Worm (Caenorhabditis elegans) whole organism, late embryonic: ENCODE data around the gene flor-1.

Experiments
- C38D4.7 ChIP-seq: fragments of 200-800 bp; sonication (Bioruptor generic); optimal IDR thresholded peaks from 2 replicates; lab custom pipeline; 2018; ENCODE audit warnings: mild to moderate bottlenecking, missing genetic modification characterization, moderate library complexity, missing compliant biosample characterization
- F13H6.1 ChIP-seq: sonication (generic microtip); optimal IDR thresholded peaks from 2 replicates; lab custom pipeline; 2016; ENCODE audit warnings: missing genetic modification characterization, missing compliant biosample characterization
- Y22D7AL.16 ChIP-seq: sonication (generic microtip); optimal IDR thresholded peaks from 2 replicates; lab custom pipeline; 2016; ENCODE audit warnings: missing genetic modification characterization, missing compliant biosample characterization
- ceh-30 ChIP-seq: fragments of 150-350 bp; optimal IDR thresholded peaks from 2 replicates; lab custom pipeline; 2014; ENCODE audit warnings: missing biosample characterization, missing genetic modification characterization
- ceh-31 ChIP-seq: sonication (generic microtip); optimal IDR thresholded peaks from 2 replicates; lab custom pipeline; 2016; ENCODE audit warnings: missing genetic modification characterization, missing compliant biosample characterization
- ceh-34 ChIP-seq: sonication (generic microtip); optimal IDR thresholded peaks from 2 replicates; lab custom pipeline; 2016; ENCODE audit warnings: mild to moderate bottlenecking, missing genetic modification characterization, missing compliant biosample characterization
- ceh-45 ChIP-seq: fragments of 200-800 bp; sonication (Bioruptor generic); IDR thresholded peaks from 2 replicates; pipeline ENCODE4 v1.3.6; 2022; ENCODE audit warnings: missing genetic modification reagents, missing genetic modification characterization, missing compliant biosample characterization
- ceh-48 ChIP-seq: sonication (generic microtip); optimal IDR thresholded peaks from 2 replicates; lab custom pipeline; 2016; ENCODE audit warnings: missing genetic modification characterization, inconsistent platforms, missing compliant biosample characterization
- ceh-6 ChIP-seq: fragments of 200-800 bp; sonication (Bioruptor generic); optimal IDR thresholded peaks from 2 replicates; lab custom pipeline; 2018; ENCODE audit warnings: mild to moderate bottlenecking, missing genetic modification characterization, missing compliant biosample characterization
- che-1 ChIP-seq: sonication (generic microtip); optimal IDR thresholded peaks from 2 replicates; lab custom pipeline; 2016; ENCODE audit warnings: mild to moderate bottlenecking, missing genetic modification characterization, missing compliant biosample characterization
- elt-2 ChIP-seq: sonication (generic microtip); optimal IDR thresholded peaks from 2 replicates; lab custom pipeline; 2016; ENCODE audit warnings: missing genetic modification reagents, missing genetic modification characterization, missing compliant biosample characterization
- ets-4 ChIP-seq: sonication (generic microtip); optimal IDR thresholded peaks from 2 replicates; lab custom pipeline; 2016; ENCODE audit warnings: missing genetic modification characterization, missing compliant biosample characterization
- fkh-10 ChIP-seq: fragments of 150-350 bp; optimal IDR thresholded peaks from 2 replicates; lab custom pipeline; 2014; ENCODE audit warnings: missing biosample characterization, missing genetic modification reagents, missing genetic modification characterization
- gmeb-2 ChIP-seq: sonication (generic microtip); optimal IDR thresholded peaks from 2 replicates; lab custom pipeline; 2016; ENCODE audit warnings: missing genetic modification characterization, inconsistent platforms, missing compliant biosample characterization
- hlh-13 ChIP-seq: fragments of 200-800 bp; sonication (Bioruptor generic); optimal IDR thresholded peaks from 2 replicates; lab custom pipeline; 2018; ENCODE audit warnings: mild to moderate bottlenecking, missing genetic modification characterization, missing compliant biosample characterization
- hlh-8 ChIP-seq: sonication (generic microtip); optimal IDR thresholded peaks from 2 replicates; lab custom pipeline; 2016; ENCODE audit warnings: missing genotype, missing genetic modification characterization, missing compliant biosample characterization
- madf-2 ChIP-seq: sonication (generic microtip); optimal IDR thresholded peaks from 2 replicates; lab custom pipeline; 2017; ENCODE audit warnings: missing genetic modification characterization, missing compliant biosample characterization
- nfya-1 ChIP-seq: sonication (generic microtip); optimal IDR thresholded peaks from 2 replicates; lab custom pipeline; 2017; ENCODE audit warnings: missing genetic modification characterization, mild to moderate bottlenecking, missing compliant biosample characterization, antibody characterized with exemption, moderate library complexity
- nhr-11 ChIP-seq: fragments of 150-350 bp; optimal IDR thresholded peaks from 2 replicates; lab custom pipeline; 2014; ENCODE audit warnings: missing biosample characterization, missing genetic modification characterization
- nhr-232 ChIP-seq: sonication (generic microtip); optimal IDR thresholded peaks from 2 replicates; lab custom pipeline; 2016; ENCODE audit warnings: missing genetic modification characterization, missing compliant biosample characterization
- pag-3 ChIP-seq: sonication (generic microtip); optimal IDR thresholded peaks from 2 replicates; lab custom pipeline; 2016; ENCODE audit warnings: missing compliant biosample characterization, missing genetic modification characterization, borderline replicate concordance
- pros-1 ChIP-seq: fragments of 150-350 bp; optimal IDR thresholded peaks from 2 replicates; lab custom pipeline; 2014; ENCODE audit warnings: missing biosample characterization, missing genetic modification reagents, missing genetic modification characterization
- ref-2 ChIP-seq: sonication (generic microtip); optimal IDR thresholded peaks from 2 replicates; lab custom pipeline; 2016; ENCODE audit warnings: missing genetic modification characterization, missing compliant biosample characterization
- rnt-1 ChIP-seq: sonication (generic microtip); optimal IDR thresholded peaks from 2 replicates; lab custom pipeline; 2016; ENCODE audit warnings: missing genetic modification characterization, missing compliant biosample characterization
- sdc-2 ChIP-seq: sonication (generic microtip); optimal IDR thresholded peaks from 2 replicates; lab custom pipeline; 2016; ENCODE audit warnings: missing genotype, missing genetic modification characterization, missing compliant biosample characterization
- sox-2 ChIP-seq: fragments of 200-800 bp; sonication (Bioruptor generic); IDR thresholded peaks from 2 replicates; pipeline ENCODE4 v1.3.6; 2022; ENCODE audit warnings: missing genetic modification reagents, missing genetic modification characterization, missing compliant biosample characterization
- sox-4 ChIP-seq: sonication (generic microtip); optimal IDR thresholded peaks from 2 replicates; lab custom pipeline; 2017; ENCODE audit warnings: mild to moderate bottlenecking, missing genetic modification characterization, inconsistent platforms, missing compliant biosample characterization
- syd-9 ChIP-seq: sonication (generic microtip); optimal IDR thresholded peaks from 2 replicates; lab custom pipeline; 2016; ENCODE audit warnings: mild to moderate bottlenecking, missing genetic modification characterization, moderate library complexity, missing compliant biosample characterization
- tbx-2 ChIP-seq: sonication (generic microtip); optimal IDR thresholded peaks from 2 replicates; lab custom pipeline; 2016; ENCODE audit warnings: missing genetic modification characterization, missing compliant biosample characterization
- unc-3 ChIP-seq, 2 experiments: fragments of 200-800 bp in 1 of 2; sonication (Bioruptor generic) in 1 of 2; sonication (generic microtip) in 1 of 2; conservative IDR thresholded peaks in 1 of 2; optimal IDR thresholded peaks in 1 of 2; 2 replicates each; pipeline versions ENCODE4 v1.3.6 to Lab custom; 2016 to 2022; ENCODE audit warnings: missing compliant biosample characterization in 2 of 2, missing genetic modification characterization in 2 of 2, missing genetic modification reagents in 1 of 2
- unc-42 ChIP-seq: sonication (generic microtip); optimal IDR thresholded peaks from 2 replicates; lab custom pipeline; 2016; ENCODE audit warnings: missing genotype, missing genetic modification characterization, missing compliant biosample characterization
- unc-55 ChIP-seq: sonication (generic microtip); optimal IDR thresholded peaks from 2 replicates; lab custom pipeline; 2017; ENCODE audit warnings: missing biosample characterization, missing genetic modification reagents, missing genetic modification characterization
- unc-86 ChIP-seq: sonication (generic microtip); optimal IDR thresholded peaks from 2 replicates; lab custom pipeline; 2016; ENCODE audit warnings: missing genetic modification characterization, missing compliant biosample characterization
- zip-5 ChIP-seq: sonication (generic microtip); optimal IDR thresholded peaks from 2 replicates; lab custom pipeline; 2016; ENCODE audit warnings: missing genetic modification characterization, missing compliant biosample characterization

Gene flor-1

DNA sequence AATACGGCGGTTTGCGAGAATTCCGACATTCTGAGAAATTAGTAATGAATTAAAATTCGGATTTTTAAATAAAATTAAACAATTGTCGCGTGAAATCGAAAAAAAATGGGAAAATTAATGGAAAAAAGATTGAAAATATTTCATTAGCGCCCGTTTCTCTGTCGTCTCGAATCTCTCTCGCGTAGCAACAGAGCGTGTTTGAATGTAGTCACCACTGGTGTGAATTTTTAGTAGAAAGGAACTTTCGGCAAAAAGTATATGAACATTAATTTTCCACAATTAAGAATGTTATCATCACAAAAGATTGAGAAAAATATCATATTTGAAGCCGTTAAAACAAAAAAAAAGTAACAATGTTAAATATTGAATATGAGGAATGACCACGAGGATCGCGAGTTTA, 17.4 kb upstream of the flor-1 start, which contains the start of gene aipl-1 (continued):
- TF ChIP-seq madf-2 (tag; lab: Kevin White, UChicago) (no peak), gmeb-2 (tag; lab: Kevin White, UChicago) (no peak), nhr-11 (no peak), nhr-232 (tag; lab: Kevin White, UChicago) (no peak), ceh-45 (GFP tag; lab: Robert Waterston, UW) (no peak), C38D4.7 (GFP tag; lab: Kevin White, UChicago) (no peak), ets-4 (tag; lab: Kevin White, UChicago) (peak; percentile 24), rnt-1 (tag; lab: Kevin White, UChicago) (peak; percentile 47), nfya-1 (tag; lab: Kevin White, UChicago) (peak; percentile 35), hlh-13 (no peak), elt-2 (tag; lab: Kevin White, UChicago) (peak; percentile 20), ceh-6 (GFP tag; lab: Kevin White, UChicago) (no peak), ceh-34 (tag; lab: Kevin White, UChicago) (peak; percentile 10), zip-5 (tag; lab: Kevin White, UChicago) (peak; percentile 11), hlh-8 (no peak), ceh-31 (peak; percentile 91), unc-55 (GFP tag; lab: Kevin White, UChicago) (peak; percentile 7), pros-1 (tag; lab: Kevin White, UChicago) (no peak)

DNA sequence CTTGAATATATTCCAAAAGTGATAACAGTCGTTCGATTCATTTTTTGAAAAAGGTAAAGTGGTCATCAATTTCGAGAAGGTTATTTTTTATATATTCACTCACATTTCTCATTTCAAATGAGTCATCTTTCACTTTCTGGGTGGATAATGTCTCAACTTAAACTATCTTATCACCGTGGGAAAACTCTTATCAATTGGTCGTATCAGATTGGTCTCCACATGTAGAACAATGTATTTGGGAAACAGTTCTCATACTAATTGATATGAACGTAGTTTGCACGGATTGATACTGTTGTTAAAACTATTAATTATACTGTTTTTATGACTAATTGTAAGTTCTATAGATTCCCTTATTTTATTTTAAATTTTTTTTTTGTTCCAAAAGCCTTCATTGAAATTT, 14.4 kb upstream of the flor-1 start:
- TF ChIP-seq elt-2 (tag; lab: Kevin White, UChicago) (peak; percentile 92), ref-2 (tag; lab: Kevin White, UChicago) (no peak)
- TF ChIP-seq, all 69 proteins: peak for 1

DNA sequence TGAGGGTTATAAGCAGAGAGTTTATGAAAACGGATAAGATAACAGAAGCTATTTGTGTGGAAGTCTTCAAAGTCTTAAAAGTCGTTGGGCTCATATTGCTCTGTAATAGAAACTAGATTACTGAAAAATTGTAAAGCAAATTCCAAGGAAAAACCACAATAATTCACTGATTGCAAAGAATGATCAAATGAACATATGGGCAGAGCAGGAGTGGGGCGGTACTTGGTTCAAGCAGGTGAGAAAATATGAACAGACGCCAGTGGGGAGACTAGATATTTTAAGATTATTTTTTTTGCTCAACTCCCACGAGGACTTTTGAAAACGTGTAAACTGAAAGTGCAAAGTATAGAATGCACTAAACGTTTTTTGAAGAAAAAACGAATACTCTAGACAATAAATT, 13.0 kb upstream of the flor-1 start, which contains the start of gene str-171:
Gene str-171 (minus strand): TSS at position 101 of the 400 bp plus-strand sequence.
- TF ChIP-seq F13H6.1: no peak

DNA sequence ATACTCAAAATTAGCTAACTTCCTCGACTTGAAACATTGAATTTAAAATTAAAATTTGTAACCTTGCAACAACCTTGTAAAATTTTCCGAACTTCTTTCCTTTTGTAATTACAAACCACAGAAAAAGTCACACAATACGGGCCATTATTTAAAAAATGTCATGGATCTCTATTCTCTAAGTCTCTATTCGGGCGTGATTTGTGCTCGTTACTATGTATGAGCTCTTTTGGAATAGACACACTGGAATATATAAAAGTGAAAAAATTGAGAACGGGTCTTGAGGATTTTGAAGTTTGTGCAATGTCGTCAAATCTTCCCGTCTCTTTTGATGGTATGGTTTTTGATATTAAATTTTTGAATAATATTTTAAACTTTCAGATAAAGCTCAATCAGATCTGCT, 8.5 kb upstream of the flor-1 start, which contains the start of gene srr-7:
Gene srr-7 (plus strand): TSS at position 301 of the 400 bp plus-strand sequence.
- no peak for TF ChIP-seq nhr-11
- no peak for TF ChIP-seq sox-4 (tag; lab: Kevin White, UChicago)
- no peak for TF ChIP-seq C38D4.7 (GFP tag; lab: Kevin White, UChicago)

DNA sequence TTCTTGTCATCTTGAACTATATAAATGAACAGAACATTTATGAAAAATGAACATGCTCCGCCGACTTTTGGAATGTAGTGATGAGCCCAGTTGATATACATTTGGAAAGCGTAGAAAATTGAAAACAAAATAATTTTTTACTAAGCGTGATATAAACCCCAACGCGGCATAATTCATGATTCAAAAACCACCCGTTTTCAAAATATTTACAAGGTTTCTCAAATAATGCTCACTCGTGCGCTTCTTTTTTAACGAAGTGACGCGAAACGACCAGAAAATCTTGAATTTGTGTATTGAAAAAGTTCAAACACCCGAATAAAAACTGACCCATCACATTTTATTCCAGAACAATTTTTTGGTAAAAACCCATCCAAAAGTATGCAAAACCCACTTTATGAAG, 8.0 kb upstream of the flor-1 start, which contains the start of gene srj-27:
Gene srj-27 (minus strand): TSS at position 101 of the 400 bp plus-strand sequence.
- TF ChIP-seq fkh-10 (GFP tag; lab: Kevin White, UChicago) (no peak), hlh-8 (no peak), pag-3 (no peak), zip-5 (tag; lab: Kevin White, UChicago) (no peak), ets-4 (tag; lab: Kevin White, UChicago) (no peak), ceh-45 (GFP tag; lab: Robert Waterston, UW) (no peak), ref-2 (tag; lab: Kevin White, UChicago) (no peak), sdc-2 (tag; lab: Kevin White, UChicago) (no peak), sox-2 (GFP tag; lab: Robert Waterston, UW) (no peak), unc-42 (no peak), pros-1 (tag; lab: Kevin White, UChicago) (no peak), madf-2 (tag; lab: Kevin White, UChicago) (no peak), tbx-2 (tag; lab: Kevin White, UChicago) (no peak), syd-9 (tag; lab: Kevin White, UChicago) (no peak), unc-3 (GFP tag; conservative IDR thresholded peaks at IDR 0.05; lab: Robert Waterston, UW) (no peak), unc-3 (tag; optimal IDR thresholded peaks at IDR 0.05; lab: Kevin White, UChicago) (no peak), ceh-30 (tag; lab: Kevin White, UChicago) (no peak), Y22D7AL.16 (no peak), ceh-48 (tag; lab: Kevin White, UChicago) (no peak), unc-86 (no peak), che-1 (tag; lab: Kevin White, UChicago) (no peak)
- TF ChIP-seq, all 69 proteins: peak for 0
